Worm (Caenorhabditis elegans) whole organism, early embryonic: Measurements from ENCODE around the gene col-132.

Experiments used
- B0310.2 ChIP-seq: sonication (generic microtip); optimal IDR thresholded peaks from 2 replicates; lab custom pipeline; 2016; ENCODE audit warnings: mild to moderate bottlenecking, missing genetic modification characterization, missing compliant biosample characterization
- ama-1 ChIP-seq: fragments of 150-350 bp; optimal IDR thresholded peaks from 2 replicates; lab custom pipeline; 2014
- flt-1 ChIP-seq: fragments of 200-800 bp; sonication (Bioruptor generic); IDR thresholded peaks from 2 replicates; pipeline ENCODE4 v1.3.6; 2022; ENCODE audit warnings: missing genetic modification characterization, missing compliant biosample characterization
- hmg-4 ChIP-seq: fragments of 200-800 bp; sonication (Bioruptor generic); optimal IDR thresholded peaks from 2 replicates; lab custom pipeline; 2018; ENCODE audit warnings: mild to moderate bottlenecking, missing genetic modification characterization, missing compliant biosample characterization
- tbx-37 ChIP-seq: fragments of 200-800 bp; sonication (Bioruptor generic); conservative IDR thresholded peaks from 2 replicates; pipeline ENCODE4 v1.3.6; 2022; ENCODE audit warnings: missing genetic modification reagents, missing genetic modification characterization, missing compliant biosample characterization
- tra-4 ChIP-seq: sonication (generic microtip); optimal IDR thresholded peaks from 2 replicates; lab custom pipeline; 2017; ENCODE audit warnings: missing genetic modification characterization, missing compliant biosample characterization

ce11 chrIV:13059284-13059683 is 31.6 kb downstream of the col-132 start, which contains the start of gene scl-3:
- TF ChIP-seq flt-1 (GFP tag; lab: Robert Waterston, UW) (no peak), ama-1 (no peak), hmg-4 (GFP tag; lab: Kevin White, UChicago) (no peak), tbx-37 (GFP tag; lab: Robert Waterston, UW) (no peak), tra-4 (tag; lab: Kevin White, UChicago) (no peak), B0310.2 (tag; lab: Kevin White, UChicago) (no peak)
